Worm (Caenorhabditis elegans) whole organism, young adult: ENCODE measurements around the gene iars-1.

ENCODE experiments used
- B0019.2 ChIP-seq: fragments of 200-800 bp; sonication (Bioruptor generic); conservative IDR thresholded peaks from 2 replicates; pipeline ENCODE4 v1.3.6; 2022; ENCODE audit warnings: missing genetic modification reagents, missing genetic modification characterization, missing compliant biosample characterization
- F23B12.7 ChIP-seq: sonication (generic microtip); optimal IDR thresholded peaks from 2 replicates; lab custom pipeline; 2017; ENCODE audit warnings: missing genetic modification characterization, mild to moderate bottlenecking, missing compliant biosample characterization, antibody characterized with exemption, moderate library complexity; ENCODE audit not compliant: insufficient read depth
- F33H1.4 ChIP-seq: fragments of 200-800 bp; sonication (Bioruptor generic); IDR thresholded peaks from 2 replicates; pipeline ENCODE4 v1.3.6; 2022; ENCODE audit warnings: missing genetic modification reagents, missing genetic modification characterization, missing compliant biosample characterization
- F39B2.1 ChIP-seq: fragments of 200-800 bp; sonication (Bioruptor generic); IDR thresholded peaks from 2 replicates; pipeline ENCODE4 v1.3.6; 2022; ENCODE audit warnings: missing genetic modification reagents, missing genetic modification characterization, missing compliant biosample characterization
- F52B5.7 ChIP-seq: sonication (generic microtip); optimal IDR thresholded peaks from 2 replicates; lab custom pipeline; 2016; ENCODE audit warnings: mild to moderate bottlenecking, missing genetic modification characterization, missing compliant biosample characterization
- F57A8.1 ChIP-seq: fragments of 200-800 bp; sonication (Bioruptor generic); optimal IDR thresholded peaks from 2 replicates; lab custom pipeline; 2018; ENCODE audit warnings: mild to moderate bottlenecking, missing genetic modification characterization, moderate library complexity, missing compliant biosample characterization
- T07F8.4 ChIP-seq: sonication (generic microtip); optimal IDR thresholded peaks from 2 replicates; lab custom pipeline; 2016; ENCODE audit warnings: mild to moderate bottlenecking, missing genetic modification characterization, moderate library complexity, missing compliant biosample characterization
- Y95B8A.8 ChIP-seq: fragments of 200-800 bp; sonication (Bioruptor generic); IDR thresholded peaks from 2 replicates; pipeline ENCODE4 v1.3.6; 2022; ENCODE audit warnings: missing genetic modification reagents, missing genetic modification characterization, missing compliant biosample characterization
- ZK185.1 ChIP-seq: sonication (generic microtip); optimal IDR thresholded peaks from 2 replicates; lab custom pipeline; 2016; ENCODE audit warnings: mild to moderate bottlenecking, missing genetic modification characterization, missing compliant biosample characterization; ENCODE audit not compliant: poor library complexity, severe bottlenecking
- athp-1 ChIP-seq: sonication (generic microtip); optimal IDR thresholded peaks from 2 replicates; lab custom pipeline; 2017; ENCODE audit warnings: mild to moderate bottlenecking, missing genetic modification characterization, missing compliant biosample characterization
- attf-6 ChIP-seq: fragments of 200-800 bp; sonication (Bioruptor generic); IDR thresholded peaks from 2 replicates; pipeline ENCODE4 v1.3.6; 2022; ENCODE audit warnings: missing genetic modification reagents, missing genetic modification characterization, missing compliant biosample characterization
- bed-2 ChIP-seq: fragments of 200-800 bp; sonication (Bioruptor generic); IDR thresholded peaks from 2 replicates; pipeline ENCODE4 v1.3.6; 2022; ENCODE audit warnings: missing genetic modification reagents, missing genetic modification characterization, missing compliant biosample characterization
- ccch-3 ChIP-seq: fragments of 200-800 bp; sonication (Bioruptor generic); optimal IDR thresholded peaks from 2 replicates; lab custom pipeline; 2018; ENCODE audit warnings: mild to moderate bottlenecking, missing genetic modification characterization, missing compliant biosample characterization
- ceh-100 ChIP-seq: fragments of 200-800 bp; sonication (Bioruptor generic); IDR thresholded peaks from 2 replicates; pipeline ENCODE4 v1.3.6; 2022; ENCODE audit warnings: missing genetic modification reagents, missing genetic modification characterization, missing compliant biosample characterization
- ceh-40 ChIP-seq: fragments of 200-800 bp; sonication (Bioruptor generic); IDR thresholded peaks from 2 replicates; pipeline ENCODE4 v1.3.6; 2022; ENCODE audit warnings: missing genetic modification characterization, missing compliant biosample characterization
- ceh-58 ChIP-seq: fragments of 200-800 bp; sonication (Bioruptor generic); IDR thresholded peaks from 2 replicates; pipeline ENCODE4 v1.3.6; 2022; ENCODE audit warnings: missing genetic modification characterization, missing compliant biosample characterization
- ceh-79 ChIP-seq: sonication (generic microtip); optimal IDR thresholded peaks from 2 replicates; lab custom pipeline; 2017; ENCODE audit warnings: mild to moderate bottlenecking, missing genetic modification characterization, missing compliant biosample characterization
- chd-7 ChIP-seq: sonication (generic microtip); optimal IDR thresholded peaks from 2 replicates; lab custom pipeline; 2016; ENCODE audit warnings: mild to moderate bottlenecking, missing genetic modification characterization, moderate library complexity, missing compliant biosample characterization
- die-1 ChIP-seq: sonication (generic microtip); optimal IDR thresholded peaks from 2 replicates; lab custom pipeline; 2016; ENCODE audit warnings: missing genotype, mild to moderate bottlenecking, missing genetic modification characterization, missing compliant biosample characterization
- dox-1 ChIP-seq: fragments of 200-800 bp; sonication (Bioruptor generic); IDR thresholded peaks from 2 replicates; pipeline ENCODE4 v1.3.6; 2022; ENCODE audit warnings: missing genetic modification reagents, missing genetic modification characterization, missing compliant biosample characterization
- dpl-1 ChIP-seq: fragments of 150-350 bp; optimal IDR thresholded peaks from 2 replicates; lab custom pipeline; 2014; ENCODE audit warnings: missing biosample characterization, missing genetic modification reagents, missing genetic modification characterization
- efl-1 ChIP-seq: fragments of 150-350 bp; optimal IDR thresholded peaks from 2 replicates; lab custom pipeline; 2014; ENCODE audit warnings: missing biosample characterization, missing genetic modification reagents, missing genetic modification characterization
- egl-18 ChIP-seq: fragments of 200-800 bp; sonication (Bioruptor generic); IDR thresholded peaks from 2 replicates; pipeline ENCODE4 v1.3.6; 2022; ENCODE audit warnings: missing genetic modification reagents, missing genetic modification characterization, missing compliant biosample characterization
- ekl-4 ChIP-seq: fragments of 200-800 bp; sonication (Bioruptor generic); IDR thresholded peaks from 2 replicates; pipeline ENCODE4 v1.3.6; 2022; ENCODE audit warnings: missing genetic modification reagents, missing genetic modification characterization, missing compliant biosample characterization
- gei-17 ChIP-seq: fragments of 200-800 bp; sonication (Bioruptor generic); optimal IDR thresholded peaks from 2 replicates; lab custom pipeline; 2018; ENCODE audit warnings: mild to moderate bottlenecking, missing genetic modification characterization, missing compliant biosample characterization
- hmg-1.2 ChIP-seq: fragments of 200-800 bp; sonication (Bioruptor generic); IDR thresholded peaks from 2 replicates; pipeline ENCODE4 v1.3.6; 2022; ENCODE audit warnings: missing genetic modification reagents, missing genetic modification characterization, missing compliant biosample characterization
- hmg-20 ChIP-seq: fragments of 200-800 bp; sonication (Bioruptor generic); IDR thresholded peaks from 2 replicates; pipeline ENCODE4 v1.3.6; 2022; ENCODE audit warnings: missing genetic modification reagents, missing genetic modification characterization, missing compliant biosample characterization
- hsf-1 ChIP-seq: fragments of 200-800 bp; sonication (Bioruptor generic); IDR thresholded peaks from 2 replicates; pipeline ENCODE4 v1.3.6; 2022; ENCODE audit warnings: missing genetic modification reagents, missing genetic modification characterization, missing compliant biosample characterization
- let-607 ChIP-seq, 2 experiments: fragments of 200-800 bp in 1 of 2; sonication (Bioruptor generic) in 1 of 2; sonication (generic microtip) in 1 of 2; optimal IDR thresholded peaks; 2 replicates each; lab custom pipeline; 2016 to 2018; ENCODE audit warnings: mild to moderate bottlenecking in 2 of 2, missing compliant biosample characterization in 2 of 2, missing genetic modification characterization in 2 of 2, moderate library complexity in 2 of 2, missing genotype in 1 of 2
- lin-35 ChIP-seq, 3 experiments: fragments of 150-350 bp in 2 of 3; sonication (generic microtip) in 1 of 3; optimal IDR thresholded peaks; 2 replicates each; lab custom pipeline; 2014 to 2018; ENCODE audit warnings: missing biosample characterization in 3 of 3, missing genetic modification characterization in 3 of 3, missing genetic modification reagents in 3 of 3
- lin-40 ChIP-seq: sonication (generic microtip); optimal IDR thresholded peaks from 2 replicates; lab custom pipeline; 2016; ENCODE audit warnings: missing genetic modification characterization, mild to moderate bottlenecking, missing compliant biosample characterization, missing genotype, missing genetic modification reagents
- lir-1 ChIP-seq: fragments of 200-800 bp; sonication (Bioruptor generic); conservative IDR thresholded peaks from 2 replicates; pipeline ENCODE4 v1.3.6; 2022; ENCODE audit warnings: missing genetic modification reagents, missing genetic modification characterization, missing compliant biosample characterization
- lsl-1 ChIP-seq: fragments of 200-800 bp; sonication (Bioruptor generic); optimal IDR thresholded peaks from 2 replicates; lab custom pipeline; 2018; ENCODE audit warnings: mild to moderate bottlenecking, missing genetic modification characterization, moderate library complexity, missing compliant biosample characterization
- mcd-1 ChIP-seq: fragments of 200-800 bp; sonication (Bioruptor generic); IDR thresholded peaks from 2 replicates; pipeline ENCODE4 v1.3.6; 2022; ENCODE audit warnings: missing genetic modification reagents, missing genetic modification characterization, missing compliant biosample characterization
- mes-4 ChIP-seq: sonication (generic microtip); optimal IDR thresholded peaks from 2 replicates; lab custom pipeline; 2016; ENCODE audit warnings: missing genotype, missing genetic modification characterization, missing compliant biosample characterization
- pbrm-1 ChIP-seq: fragments of 200-800 bp; sonication (Bioruptor generic); IDR thresholded peaks from 2 replicates; pipeline ENCODE4 v1.3.6; 2022; ENCODE audit warnings: missing genetic modification reagents, missing genetic modification characterization, missing compliant biosample characterization
- rcor-1 ChIP-seq: fragments of 200-800 bp; sonication (Bioruptor generic); IDR thresholded peaks from 2 replicates; pipeline ENCODE4 v1.3.6; 2022; ENCODE audit warnings: missing genetic modification reagents, missing genetic modification characterization, missing compliant biosample characterization
- rec-8 ChIP-seq, 2 experiments: sonication (generic microtip); optimal IDR thresholded peaks; 2 replicates each; lab custom pipeline; 2016; ENCODE audit warnings: mild to moderate bottlenecking in 2 of 2, missing genetic modification characterization in 2 of 2, missing genetic modification reagents in 2 of 2, missing genotype in 2 of 2, missing biosample characterization in 1 of 2, missing compliant biosample characterization in 1 of 2, moderate library complexity in 1 of 2
- snpc-3.4 ChIP-seq: sonication (generic microtip); optimal IDR thresholded peaks from 2 replicates; lab custom pipeline; 2017; ENCODE audit warnings: missing genetic modification characterization, mild to moderate bottlenecking, missing compliant biosample characterization, antibody characterized with exemption, moderate library complexity, missing genotype, missing genetic modification reagents
- snpc-4 ChIP-seq, 5 experiments: fragments of 150-350 bp in 1 of 5; sonication (generic microtip) in 4 of 5; optimal IDR thresholded peaks; 2 replicates each; lab custom pipeline; 2014 to 2018; ENCODE audit warnings: missing genetic modification characterization in 5 of 5, missing biosample characterization in 3 of 5, antibody characterized with exemption in 2 of 5, mild to moderate bottlenecking in 2 of 5, missing compliant biosample characterization in 2 of 5, missing genotype in 2 of 5, moderate library complexity in 2 of 5, missing genetic modification reagents in 1 of 5
- tbp1 ChIP-seq: fragments of 200-800 bp; sonication (Bioruptor generic); optimal IDR thresholded peaks from 2 replicates; lab custom pipeline; 2018; ENCODE audit warnings: mild to moderate bottlenecking, missing genetic modification characterization, missing compliant biosample characterization
- tbx-9 ChIP-seq: sonication (generic microtip); optimal IDR thresholded peaks from 2 replicates; lab custom pipeline; 2016; ENCODE audit warnings: borderline replicate concordance, missing genetic modification characterization, inconsistent platforms, missing compliant biosample characterization
- tlf-1 ChIP-seq: fragments of 200-800 bp; sonication (Bioruptor generic); optimal IDR thresholded peaks from 2 replicates; lab custom pipeline; 2018; ENCODE audit warnings: mild to moderate bottlenecking, missing genetic modification characterization, missing compliant biosample characterization
- unc-130 ChIP-seq: sonication (generic microtip); optimal IDR thresholded peaks from 2 replicates; lab custom pipeline; 2016; ENCODE audit warnings: missing genetic modification reagents, missing genetic modification characterization, missing compliant biosample characterization
- xnd-1 ChIP-seq: sonication (generic microtip); optimal IDR thresholded peaks from 2 replicates; lab custom pipeline; 2016; ENCODE audit warnings: missing genotype, missing genetic modification reagents, missing genetic modification characterization, missing compliant biosample characterization
- ztf-18 ChIP-seq: sonication (generic microtip); optimal IDR thresholded peaks from 2 replicates; lab custom pipeline; 2016; ENCODE audit warnings: missing genotype, mild to moderate bottlenecking, missing genetic modification characterization, missing compliant biosample characterization
- ztf-26 ChIP-seq: sonication (generic microtip); optimal IDR thresholded peaks from 2 replicates; lab custom pipeline; 2017; ENCODE audit warnings: missing genetic modification characterization, missing compliant biosample characterization

The iars-1 gene

ce11 chrIV:10366018-10366417 lies 2.4 kb upstream of the iars-1 start, which contains the start of gene sir-2.1:
sir-2.1 (minus strand) TSS chrIV:10366229.
- TF ChIP-seq egl-18 (GFP tag; lab: Robert Waterston, UW): no peak
- peak; percentile 11 for TF ChIP-seq xnd-1
- no peak for TF ChIP-seq F39B2.1 (GFP tag; lab: Robert Waterston, UW)
- TF ChIP-seq ceh-79 (tag; lab: Kevin White, UChicago): peak; percentile 37
- peak; percentile 42; the same call in 1 of the 2 replicates for TF ChIP-seq ekl-4
- TF ChIP-seq hmg-20 (GFP tag; lab: Robert Waterston, UW): no peak
- 0 out of 2 replicates have a peak, but pooled peaks have one; percentile 57 for TF ChIP-seq dox-1 (GFP tag; lab: Robert Waterston, UW)
- no peak for TF ChIP-seq tbx-9 (tag; lab: Kevin White, UChicago)
- TF ChIP-seq F57A8.1 (GFP tag; lab: Kevin White, UChicago): no peak
- TF ChIP-seq snpc-4 (GFP tag; optimal IDR thresholded peaks at IDR 0.05; lab: Kevin White, UChicago): no peak
- peak in 2 of 4 experiments; percentile 28 for TF ChIP-seq snpc-4 (tag; optimal IDR thresholded peaks at IDR 0.05; lab: Kevin White, UChicago)
- TF ChIP-seq mcd-1: peak; percentile 44; the same call in 1 of the 2 replicates
- peak; percentile 35 for TF ChIP-seq snpc-3.4
- peak; percentile 19 for TF ChIP-seq gei-17
- TF ChIP-seq dpl-1 (GFP tag; lab: Kevin White, UChicago): no peak
- 0 out of 2 replicates have a peak, but pooled peaks have one; percentile 25 for TF ChIP-seq rcor-1 (GFP tag; lab: Robert Waterston, UW)
- TF ChIP-seq B0019.2 (GFP tag; lab: Robert Waterston, UW): no peak
- TF ChIP-seq let-607 (tag; optimal IDR thresholded peaks at IDR 0.05; lab: Kevin White, UChicago): peak in 1 of 2 experiments; percentile 20
- TF ChIP-seq ceh-40: no peak
- no peak for TF ChIP-seq lin-35 (GFP tag; optimal IDR thresholded peaks at IDR 0.05; lab: Kevin White, UChicago)
- TF ChIP-seq chd-7: peak; percentile 13
- 0 out of 2 replicates have a peak, but pooled peaks have one; percentile 26 for TF ChIP-seq ceh-100
- TF ChIP-seq Y95B8A.8 (GFP tag; lab: Robert Waterston, UW): no peak
- peak; percentile 2 for TF ChIP-seq tbp1 (GFP tag; lab: Kevin White, UChicago)
- TF ChIP-seq F33H1.4 (GFP tag; lab: Robert Waterston, UW): peak; percentile 66
- peak; percentile 18 for TF ChIP-seq unc-130 (GFP tag; lab: Kevin White, UChicago)
- no peak for TF ChIP-seq ccch-3
- peak; percentile 44 for TF ChIP-seq hmg-1.2 (GFP tag; lab: Robert Waterston, UW)
- TF ChIP-seq hsf-1 (GFP tag; lab: Robert Waterston, UW): 0 out of 2 replicates have a peak, but pooled peaks have one; percentile 40
- TF ChIP-seq lsl-1 (GFP tag; lab: Kevin White, UChicago): peak; percentile 26
- TF ChIP-seq lir-1: no peak
- TF ChIP-seq pbrm-1 (GFP tag; lab: Robert Waterston, UW): peak; percentile 40; the same call in 1 of the 2 replicates
- peak; percentile 5 for TF ChIP-seq die-1 (tag; lab: Kevin White, UChicago)
- no peak for TF ChIP-seq T07F8.4 (tag; lab: Kevin White, UChicago)
- TF ChIP-seq ztf-26 (tag; lab: Kevin White, UChicago): no peak
- peak; percentile 16 for TF ChIP-seq F23B12.7 (tag; lab: Kevin White, UChicago)
- peak; percentile 18 for TF ChIP-seq tlf-1 (GFP tag; lab: Kevin White, UChicago)
- no peak for TF ChIP-seq ZK185.1 (tag; lab: Kevin White, UChicago)
- peak; percentile 29 for TF ChIP-seq athp-1 (tag; lab: Kevin White, UChicago)
- no peak for TF ChIP-seq ceh-58
- peak; percentile 6 for TF ChIP-seq F52B5.7 (tag; lab: Kevin White, UChicago)
- peak; percentile 91 for TF ChIP-seq ztf-18 (tag; lab: Kevin White, UChicago)
- no peak for TF ChIP-seq bed-2 (GFP tag; lab: Robert Waterston, UW)
- peak; percentile 18 for TF ChIP-seq lin-40 (tag; lab: Kevin White, UChicago)
- TF ChIP-seq attf-6 (GFP tag; lab: Robert Waterston, UW): peak; percentile 51
- no peak for TF ChIP-seq mes-4 (tag; lab: Kevin White, UChicago)
- TF ChIP-seq rec-8 (tag; optimal IDR thresholded peaks at IDR 0.05; lab: Kevin White, UChicago): no peak
- TF ChIP-seq efl-1 (GFP tag; lab: Kevin White, UChicago): no peak
